Worm (Caenorhabditis elegans) whole organism, mixed stage, embryonic: ENCODE measurements around the gene C05D10.4.

ENCODE experiments used
- M03D4.4 ChIP-seq: sonication (generic microtip); optimal IDR thresholded peaks from 2 replicates; lab custom pipeline; 2017; ENCODE audit warnings: mild to moderate bottlenecking, missing genetic modification characterization, missing compliant biosample characterization
- bed-3 ChIP-seq: fragments of 200-800 bp; sonication (Bioruptor generic); optimal IDR thresholded peaks from 3 replicates; lab custom pipeline; 2018; ENCODE audit warnings: mild to moderate bottlenecking, missing genetic modification characterization, moderate library complexity, missing compliant biosample characterization
- blmp-1 ChIP-seq: fragments of 150-350 bp; optimal IDR thresholded peaks from 2 replicates; lab custom pipeline; 2014; ENCODE audit warnings: missing biosample characterization, missing genetic modification characterization
- ceh-39 ChIP-seq: fragments of 150-350 bp; optimal IDR thresholded peaks from 2 replicates; lab custom pipeline; 2014; ENCODE audit warnings: missing biosample characterization, missing genetic modification characterization
- ceh-43 ChIP-seq: fragments of 200-800 bp; sonication (Bioruptor generic); optimal IDR thresholded peaks from 2 replicates; lab custom pipeline; 2018; ENCODE audit warnings: mild to moderate bottlenecking, missing genetic modification characterization, moderate library complexity, missing compliant biosample characterization
- ceh-83 ChIP-seq: fragments of 200-800 bp; sonication (Bioruptor generic); optimal IDR thresholded peaks from 2 replicates; lab custom pipeline; 2018; ENCODE audit warnings: mild to moderate bottlenecking, missing genetic modification characterization, missing compliant biosample characterization
- ces-1 ChIP-seq: fragments of 150-350 bp; optimal IDR thresholded peaks from 2 replicates; lab custom pipeline; 2014; ENCODE audit warnings: missing biosample characterization, missing genetic modification reagents, missing genetic modification characterization
- cnd-1 ChIP-seq: fragments of 200-800 bp; sonication (Bioruptor generic); optimal IDR thresholded peaks from 2 replicates; lab custom pipeline; 2018; ENCODE audit warnings: mild to moderate bottlenecking, missing genetic modification characterization, missing compliant biosample characterization
- drap-1 ChIP-seq: fragments of 200-800 bp; sonication (Bioruptor generic); optimal IDR thresholded peaks from 3 replicates; lab custom pipeline; 2018; ENCODE audit warnings: mild to moderate bottlenecking, missing genetic modification characterization, missing compliant biosample characterization
- elt-1 ChIP-seq: sonication (generic microtip); optimal IDR thresholded peaks from 2 replicates; lab custom pipeline; 2017; ENCODE audit warnings: missing genetic modification characterization, mild to moderate bottlenecking, missing compliant biosample characterization, antibody characterized with exemption, moderate library complexity, borderline replicate concordance; ENCODE audit not compliant: insufficient read depth
- elt-3 ChIP-seq: fragments of 150-350 bp; optimal IDR thresholded peaks from 2 replicates; lab custom pipeline; 2014; ENCODE audit warnings: missing biosample characterization, missing genetic modification characterization
- flh-1 ChIP-seq: fragments of 200-800 bp; sonication (Bioruptor generic); optimal IDR thresholded peaks from 2 replicates; lab custom pipeline; 2018; ENCODE audit warnings: mild to moderate bottlenecking, missing genetic modification characterization, moderate library complexity, missing compliant biosample characterization
- ham-2 ChIP-seq: fragments of 200-800 bp; sonication (Bioruptor generic); optimal IDR thresholded peaks from 2 replicates; lab custom pipeline; 2018; ENCODE audit warnings: mild to moderate bottlenecking, missing genetic modification characterization, missing compliant biosample characterization
- hlh-1 ChIP-seq: fragments of 150-350 bp; optimal IDR thresholded peaks from 2 replicates; lab custom pipeline; 2014; ENCODE audit warnings: missing biosample characterization, missing genetic modification reagents, missing genetic modification characterization
- lin-13 ChIP-seq: fragments of 150-350 bp; optimal IDR thresholded peaks from 2 replicates; lab custom pipeline; 2014; ENCODE audit warnings: missing biosample characterization, missing genetic modification characterization
- lin-32 ChIP-seq: fragments of 200-800 bp; sonication (Bioruptor generic); optimal IDR thresholded peaks from 2 replicates; lab custom pipeline; 2018; ENCODE audit warnings: mild to moderate bottlenecking, missing genetic modification characterization, missing compliant biosample characterization
- lsy-2 ChIP-seq: fragments of 150-350 bp; optimal IDR thresholded peaks from 2 replicates; lab custom pipeline; 2014; ENCODE audit warnings: missing biosample characterization, missing genetic modification characterization
- mab-5 ChIP-seq: fragments of 150-350 bp; optimal IDR thresholded peaks from 2 replicates; lab custom pipeline; 2014; ENCODE audit warnings: missing biosample characterization, missing genetic modification characterization
- mep-1 ChIP-seq: fragments of 150-350 bp; optimal IDR thresholded peaks from 2 replicates; lab custom pipeline; 2017; ENCODE audit warnings: missing biosample characterization, missing genetic modification reagents, missing genetic modification characterization, inconsistent platforms
- mls-2 ChIP-seq: sonication (generic microtip); optimal IDR thresholded peaks from 2 replicates; lab custom pipeline; 2016; ENCODE audit warnings: mild to moderate bottlenecking, missing genetic modification characterization, moderate library complexity, missing compliant biosample characterization
- nhr-2 ChIP-seq: fragments of 150-350 bp; optimal IDR thresholded peaks from 2 replicates; lab custom pipeline; 2014; ENCODE audit warnings: missing biosample characterization, missing genetic modification characterization
- nhr-237 ChIP-seq: fragments of 150-350 bp; optimal IDR thresholded peaks from 2 replicates; lab custom pipeline; 2014; ENCODE audit warnings: missing biosample characterization, missing genetic modification characterization
- nhr-28 ChIP-seq: fragments of 150-350 bp; optimal IDR thresholded peaks from 2 replicates; lab custom pipeline; 2014; ENCODE audit warnings: missing biosample characterization, missing genetic modification characterization
- nhr-76 ChIP-seq: sonication (generic microtip); optimal IDR thresholded peaks from 2 replicates; lab custom pipeline; 2017; ENCODE audit warnings: missing biosample characterization, missing genetic modification characterization
- pha-4 ChIP-seq: fragments of 150-350 bp; optimal IDR thresholded peaks from 2 replicates; lab custom pipeline; 2018; ENCODE audit warnings: missing biosample characterization, missing genetic modification reagents, missing genetic modification characterization
- sem-2 ChIP-seq: fragments of 200-800 bp; sonication (Bioruptor generic); optimal IDR thresholded peaks from 2 replicates; lab custom pipeline; 2018; ENCODE audit warnings: mild to moderate bottlenecking, missing genetic modification characterization, missing compliant biosample characterization
- snpc-4 ChIP-seq: fragments of 150-350 bp; optimal IDR thresholded peaks from 2 replicates; lab custom pipeline; 2014; ENCODE audit warnings: missing biosample characterization, missing genetic modification characterization
- sptf-1 ChIP-seq: sonication (generic microtip); optimal IDR thresholded peaks from 2 replicates; lab custom pipeline; 2017; ENCODE audit warnings: mild to moderate bottlenecking, missing genetic modification characterization, moderate library complexity, missing compliant biosample characterization
- tbx-8 ChIP-seq: fragments of 200-800 bp; sonication (Bioruptor generic); optimal IDR thresholded peaks from 2 replicates; lab custom pipeline; 2018; ENCODE audit warnings: mild to moderate bottlenecking, missing genetic modification characterization, moderate library complexity, missing compliant biosample characterization
- unc-120 ChIP-seq: sonication (generic microtip); optimal IDR thresholded peaks from 2 replicates; lab custom pipeline; 2017; ENCODE audit warnings: missing genetic modification characterization, missing compliant biosample characterization; ENCODE audit not compliant: poor library complexity, severe bottlenecking
- unc-39 ChIP-seq: fragments of 150-350 bp; optimal IDR thresholded peaks from 2 replicates; lab custom pipeline; 2014; ENCODE audit warnings: missing biosample characterization, missing genetic modification characterization
- unc-62 ChIP-seq: fragments of 150-350 bp; optimal IDR thresholded peaks from 2 replicates; lab custom pipeline; 2014; ENCODE audit warnings: missing biosample characterization, missing genetic modification reagents, missing genetic modification characterization
- zip-8 ChIP-seq: fragments of 150-350 bp; optimal IDR thresholded peaks from 2 replicates; lab custom pipeline; 2014; ENCODE audit warnings: missing biosample characterization, missing genetic modification characterization
- ztf-11 ChIP-seq: fragments of 150-350 bp; optimal IDR thresholded peaks from 2 replicates; lab custom pipeline; 2014; ENCODE audit warnings: missing biosample characterization, missing genetic modification characterization

The C05D10.4 gene

ce11 chrIII:6132068-6132467, 29.4 kb upstream of the C05D10.4 start:
- TF ChIP-seq elt-1 (tag; lab: Kevin White, UChicago), result peak; percentile 91
- no peak for TF ChIP-seq sptf-1 (tag; lab: Kevin White, UChicago)

- TF ChIP-seq elt-1 (tag; lab: Kevin White, UChicago), result no peak
- no peak for TF ChIP-seq nhr-237 (tag; lab: Kevin White, UChicago)
- TF ChIP-seq unc-120 (tag; lab: Kevin White, UChicago), result peak; percentile 1
- TF ChIP-seq mab-5 (tag; lab: Kevin White, UChicago), result no peak
Observed at ce11 chrIII:6123647-6124046, 21.0 kb upstream of the C05D10.4 start.

- no peak for TF ChIP-seq lin-32 (GFP tag; lab: Kevin White, UChicago)
Observed at ce11 chrIII:6120990-6121389, 18.3 kb upstream of the C05D10.4 start.

- TF ChIP-seq nhr-2 (tag; lab: Kevin White, UChicago) (no peak), mep-1 (tag; lab: Kevin White, UChicago) (no peak), ces-1 (no peak), ceh-83 (GFP tag; lab: Kevin White, UChicago) (no peak), unc-120 (tag; lab: Kevin White, UChicago) (no peak), unc-62 (no peak)
Observed at ce11 chrIII:6118320-6118719, 15.7 kb upstream of the C05D10.4 start, which contains the start of gene kin-18. Gene kin-18, plus strand, starts transcription at chrIII:6118620.

ce11 chrIII:6116981-6117380, 14.3 kb upstream of the C05D10.4 start:
- TF ChIP-seq elt-1 (tag; lab: Kevin White, UChicago) (no peak), blmp-1 (no peak), nhr-76 (tag; lab: Kevin White, UChicago) (no peak), zip-8 (no peak), nhr-28 (tag; lab: Kevin White, UChicago) (no peak), unc-62 (no peak), lsy-2 (tag; lab: Kevin White, UChicago) (no peak), sem-2 (GFP tag; lab: Kevin White, UChicago) (no peak), lin-13 (tag; lab: Kevin White, UChicago) (no peak), ceh-39 (tag; lab: Kevin White, UChicago) (no peak), sptf-1 (tag; lab: Kevin White, UChicago) (no peak), lin-32 (GFP tag; lab: Kevin White, UChicago) (no peak), nhr-237 (tag; lab: Kevin White, UChicago) (no peak), bed-3 (GFP tag; lab: Kevin White, UChicago) (no peak), ceh-83 (GFP tag; lab: Kevin White, UChicago) (no peak), ham-2 (GFP tag; lab: Kevin White, UChicago) (no peak), snpc-4 (tag; lab: Kevin White, UChicago) (no peak)

- TF ChIP-seq cnd-1 (tag; lab: Kevin White, UChicago) (no peak), lin-13 (tag; lab: Kevin White, UChicago) (no peak), hlh-1 (tag; lab: Kevin White, UChicago) (no peak), ces-1 (peak; percentile 73), elt-1 (tag; lab: Kevin White, UChicago) (no peak), drap-1 (GFP tag; lab: Kevin White, UChicago) (no peak), nhr-76 (tag; lab: Kevin White, UChicago) (no peak), lsy-2 (tag; lab: Kevin White, UChicago) (peak; percentile 53), bed-3 (GFP tag; lab: Kevin White, UChicago) (no peak), nhr-2 (tag; lab: Kevin White, UChicago) (no peak), mls-2 (tag; lab: Kevin White, UChicago) (no peak), unc-39 (tag; lab: Kevin White, UChicago) (no peak), ceh-39 (tag; lab: Kevin White, UChicago) (no peak), sem-2 (GFP tag; lab: Kevin White, UChicago) (no peak), zip-8 (no peak), ztf-11 (tag; lab: Kevin White, UChicago) (no peak), mep-1 (tag; lab: Kevin White, UChicago) (peak; percentile 19), flh-1 (GFP tag; lab: Kevin White, UChicago) (no peak), M03D4.4 (tag; lab: Kevin White, UChicago) (no peak), tbx-8 (GFP tag; lab: Kevin White, UChicago) (no peak), sptf-1 (tag; lab: Kevin White, UChicago) (no peak), lin-32 (GFP tag; lab: Kevin White, UChicago) (no peak), elt-3 (tag; lab: Kevin White, UChicago) (no peak), ceh-43 (GFP tag; lab: Kevin White, UChicago) (no peak), pha-4 (tag; lab: Kevin White, UChicago) (no peak), nhr-28 (tag; lab: Kevin White, UChicago) (no peak)
Observed at ce11 chrIII:6116281-6116886, 13.7 kb upstream of the C05D10.4 start, which contains the start of gene nmt-1. Gene nmt-1, minus strand, starts transcription at chrIII:6116331.
